Fruit fly (Drosophila melanogaster) whole organism, embryonic: ENCODE measurements around the gene Cp18.

Source experiments
- Ada2b ChIP-seq: fragments of 200-800 bp; sonication (Bioruptor generic); IDR thresholded peaks from 2 replicates; pipeline ENCODE4 v1.3.6; 2022; ENCODE audit warnings: missing biosample characterization, missing genetic modification characterization
- Atf-2 ChIP-seq: fragments of 200-800 bp; sonication (Bioruptor generic); optimal IDR thresholded peaks from 2 replicates; lab custom pipeline; 2016; ENCODE audit warnings: missing biosample characterization, missing genetic modification characterization
- BEAF-32 ChIP-seq: fragments of 200-800 bp; sonication (Bioruptor generic); optimal IDR thresholded peaks from 3 replicates; lab custom pipeline; 2017; ENCODE audit warnings: missing biosample characterization, missing genetic modification characterization, mild to moderate bottlenecking, moderate library complexity, missing genetic modification reagents
- CG10147 ChIP-seq: fragments of 200-800 bp; sonication (Bioruptor generic); optimal IDR thresholded peaks from 2 replicates; lab custom pipeline; 2019; ENCODE audit warnings: missing biosample characterization, mild to moderate bottlenecking, missing genetic modification characterization, moderate library complexity
- CG10462 ChIP-seq: fragments of 200-800 bp; sonication (Bioruptor generic); optimal IDR thresholded peaks from 2 replicates; lab custom pipeline; 2016; ENCODE audit warnings: missing biosample characterization, missing genetic modification characterization
- CG11247 ChIP-seq: fragments of 200-800 bp; sonication (Bioruptor generic); IDR thresholded peaks from 2 replicates; pipeline ENCODE4 v1.3.6; 2022; ENCODE audit warnings: missing biosample characterization, missing genetic modification characterization
- CG11560 ChIP-seq: fragments of 200-800 bp; sonication (Bioruptor generic); IDR thresholded peaks from 3 replicates; pipeline ENCODE4 v1.3.6; 2022; ENCODE audit warnings: missing biosample characterization, missing genetic modification characterization
- CG12219 ChIP-seq: fragments of 200-800 bp; sonication (Bioruptor generic); optimal IDR thresholded peaks from 3 replicates; lab custom pipeline; 2018; ENCODE audit warnings: missing biosample characterization, mild to moderate bottlenecking, missing genetic modification characterization
- CG13287 ChIP-seq: fragments of 200-800 bp; sonication (Bioruptor generic); IDR thresholded peaks from 2 replicates; pipeline ENCODE4 v1.3.6; 2022; ENCODE audit warnings: missing biosample characterization, missing genetic modification characterization; ENCODE audit not compliant: partially characterized antibody
- CG15514 ChIP-seq: fragments of 200-800 bp; sonication (Bioruptor generic); optimal IDR thresholded peaks from 3 replicates; lab custom pipeline; 2017; ENCODE audit warnings: missing biosample characterization, missing genetic modification characterization, mild to moderate bottlenecking, moderate library complexity, missing genetic modification reagents
- CG30403 ChIP-seq: fragments of 200-800 bp; sonication (Bioruptor generic); optimal IDR thresholded peaks from 3 replicates; lab custom pipeline; 2016; ENCODE audit warnings: missing biosample characterization, missing genetic modification characterization
- CG33557 ChIP-seq: fragments of 200-800 bp; sonication (Bioruptor generic); optimal IDR thresholded peaks from 2 replicates; lab custom pipeline; 2019; ENCODE audit warnings: missing biosample characterization, mild to moderate bottlenecking, missing genetic modification characterization, moderate library complexity
- CG4404 ChIP-seq: fragments of 200-800 bp; sonication (Bioruptor generic); IDR thresholded peaks from 2 replicates; pipeline ENCODE4 v1.3.6; 2022; ENCODE audit warnings: missing biosample characterization, missing genetic modification characterization
- CG7556 ChIP-seq: fragments of 200-800 bp; sonication (Bioruptor generic); optimal IDR thresholded peaks from 2 replicates; lab custom pipeline; 2017; ENCODE audit warnings: missing biosample characterization, mild to moderate bottlenecking, missing genetic modification characterization
- CG8924 ChIP-seq: fragments of 200-800 bp; optimal IDR thresholded peaks from 3 replicates; lab custom pipeline; 2019; ENCODE audit warnings: missing biosample characterization, mild to moderate bottlenecking, missing genetic modification characterization, moderate library complexity
- Dfd ChIP-seq, 2 experiments: fragments of >200 bp; optimal IDR thresholded peaks; 2 replicates each; lab custom pipeline; 2017; ENCODE audit warnings: missing biosample characterization in 2 of 2, missing genetic modification characterization in 2 of 2
- Dip2 ChIP-seq: fragments of 200-800 bp; sonication (Bioruptor generic); IDR thresholded peaks from 2 replicates; pipeline ENCODE4 v1.3.6; 2022; ENCODE audit warnings: missing biosample characterization, missing genetic modification characterization
- Eip74EF ChIP-seq, 2 experiments: fragments of 200-800 bp in 1 of 2; fragments of >200 bp in 1 of 2; sonication (Bioruptor generic) in 1 of 2; optimal IDR thresholded peaks; 2 replicates each; lab custom pipeline; 2017 to 2019; ENCODE audit warnings: missing biosample characterization in 2 of 2, missing genetic modification characterization in 2 of 2, mild to moderate bottlenecking in 1 of 2, moderate library complexity in 1 of 2
- Gug ChIP-seq: fragments of 200-800 bp; sonication (Bioruptor generic); IDR thresholded peaks from 4 replicates; pipeline ENCODE4 v1.3.6; 2022; ENCODE audit warnings: missing biosample characterization, missing genetic modification characterization
- Lim3 ChIP-seq: fragments of 200-800 bp; sonication (Bioruptor generic); IDR thresholded peaks from 2 replicates; pipeline ENCODE4 v1.3.6; 2022; ENCODE audit warnings: missing biosample characterization, missing genetic modification characterization
- Neu2 ChIP-seq: fragments of 200-800 bp; sonication (Bioruptor generic); optimal IDR thresholded peaks from 3 replicates; lab custom pipeline; 2016; ENCODE audit warnings: missing biosample characterization, missing genetic modification characterization, borderline replicate concordance
- Stat92E ChIP-seq, 3 experiments: fragments of >200 bp in 2 of 3; fragments of 200-800 bp in 1 of 3; sonication (Bioruptor generic) in 1 of 3; optimal IDR thresholded peaks; 2 replicates each; lab custom pipeline; 2017 to 2019; ENCODE audit warnings: missing biosample characterization in 3 of 3, missing genetic modification characterization in 3 of 3, mild to moderate bottlenecking in 1 of 3, moderate library complexity in 1 of 3
- TFAM ChIP-seq: fragments of 200-800 bp; sonication (Bioruptor generic); optimal IDR thresholded peaks from 2 replicates; lab custom pipeline; 2017; ENCODE audit warnings: missing biosample characterization, missing genetic modification characterization, inconsistent platforms
- Trl ChIP-seq, 3 experiments: fragments of >200 bp in 2 of 3; fragments of 200-800 bp in 1 of 3; sonication (Bioruptor generic) in 1 of 3; optimal IDR thresholded peaks; 2 replicates in 1 of 3; 3 replicates in 2 of 3; lab custom pipeline; 2016 to 2017; ENCODE audit warnings: missing biosample characterization in 1 of 3, missing genetic modification characterization in 1 of 3
- cato ChIP-seq: fragments of 200-800 bp; sonication (Bioruptor generic); optimal IDR thresholded peaks from 2 replicates; lab custom pipeline; 2016; ENCODE audit warnings: missing biosample characterization, missing genetic modification characterization, borderline replicate concordance
- caup ChIP-seq: fragments of 200-800 bp; sonication (Bioruptor generic); optimal IDR thresholded peaks from 3 replicates; lab custom pipeline; 2017; ENCODE audit warnings: missing biosample characterization, mild to moderate bottlenecking, missing genetic modification characterization, moderate library complexity; ENCODE audit not compliant: severe bottlenecking
- croc ChIP-seq: fragments of 200-800 bp; sonication (Bioruptor generic); conservative IDR thresholded peaks from 3 replicates; pipeline ENCODE4 v1.3.6; 2022; ENCODE audit warnings: missing biosample characterization, missing genetic modification characterization
- cwo ChIP-seq: fragments of 200-800 bp; sonication (Bioruptor generic); optimal IDR thresholded peaks from 3 replicates; lab custom pipeline; 2017; ENCODE audit warnings: missing biosample characterization, missing genetic modification characterization, mild to moderate bottlenecking, moderate library complexity, missing genetic modification reagents
- dysf ChIP-seq: fragments of 200-800 bp; sonication (Bioruptor generic); IDR thresholded peaks from 3 replicates; pipeline ENCODE4 v1.3.6; 2022; ENCODE audit warnings: missing biosample characterization, missing genetic modification characterization
- gcm ChIP-seq: fragments of 200-800 bp; sonication (Bioruptor generic); optimal IDR thresholded peaks from 2 replicates; lab custom pipeline; 2019; ENCODE audit warnings: missing biosample characterization, mild to moderate bottlenecking, missing genetic modification characterization, moderate library complexity
- her ChIP-seq: fragments of 200-800 bp; sonication (Bioruptor generic); optimal IDR thresholded peaks from 2 replicates; lab custom pipeline; 2016; ENCODE audit warnings: missing biosample characterization, missing genetic modification characterization
- jigr1 ChIP-seq: fragments of 200-800 bp; sonication (Bioruptor generic); IDR thresholded peaks from 3 replicates; pipeline ENCODE4 v1.3.6; 2022; ENCODE audit warnings: missing biosample characterization, missing genetic modification characterization
- kni ChIP-seq: fragments of 200-800 bp; sonication (Bioruptor generic); optimal IDR thresholded peaks from 3 replicates; lab custom pipeline; 2017; ENCODE audit warnings: mild to moderate bottlenecking, missing biosample characterization, missing genetic modification reagents, missing genetic modification characterization
- maf-S ChIP-seq: fragments of 200-800 bp; sonication (Bioruptor generic); optimal IDR thresholded peaks from 2 replicates; lab custom pipeline; 2016; ENCODE audit warnings: missing biosample characterization, missing genetic modification characterization
- mirr ChIP-seq: fragments of 200-800 bp; sonication (Bioruptor generic); optimal IDR thresholded peaks from 3 replicates; lab custom pipeline; 2018; ENCODE audit warnings: missing biosample characterization, mild to moderate bottlenecking, missing genetic modification characterization
- pb ChIP-seq: fragments of 200-800 bp; sonication (Bioruptor generic); optimal IDR thresholded peaks from 3 replicates; lab custom pipeline; 2016; ENCODE audit warnings: missing biosample characterization, missing genetic modification characterization
- pum ChIP-seq: fragments of 200-800 bp; sonication (Bioruptor generic); optimal IDR thresholded peaks from 2 replicates; lab custom pipeline; 2016; ENCODE audit warnings: missing biosample characterization, missing genetic modification characterization
- sd ChIP-seq: fragments of 200-800 bp; sonication (Bioruptor generic); optimal IDR thresholded peaks from 3 replicates; lab custom pipeline; 2018; ENCODE audit warnings: missing biosample characterization, mild to moderate bottlenecking, missing genetic modification characterization, moderate library complexity
- sim ChIP-seq: fragments of 200-800 bp; sonication (Bioruptor generic); IDR thresholded peaks from 2 replicates; pipeline ENCODE4 v1.3.6; 2022; ENCODE audit warnings: missing biosample characterization, missing genetic modification characterization
- slp2 ChIP-seq: fragments of 200-800 bp; sonication (Bioruptor generic); optimal IDR thresholded peaks from 2 replicates; lab custom pipeline; 2016; ENCODE audit warnings: missing biosample characterization, missing genetic modification characterization
- sna ChIP-seq: fragments of 200-800 bp; sonication (Bioruptor generic); IDR thresholded peaks from 2 replicates; pipeline ENCODE4 v1.3.6; 2022; ENCODE audit warnings: missing biosample characterization, missing genetic modification characterization; ENCODE audit not compliant: partially characterized antibody
- so ChIP-seq: fragments of 200-800 bp; sonication (Bioruptor generic); IDR thresholded peaks from 3 replicates; pipeline ENCODE4 v1.3.6; 2022; ENCODE audit warnings: missing biosample characterization, missing genetic modification characterization
- ssp ChIP-seq: fragments of 200-800 bp; sonication (Bioruptor generic); IDR thresholded peaks from 2 replicates; pipeline ENCODE4 v1.3.6; 2022; ENCODE audit warnings: missing biosample characterization, missing genetic modification characterization
- stc ChIP-seq: fragments of 200-800 bp; sonication (Bioruptor generic); IDR thresholded peaks from 2 replicates; pipeline ENCODE4 v1.3.6; 2022; ENCODE audit warnings: missing biosample characterization, missing genetic modification characterization
- tio ChIP-seq: fragments of 200-800 bp; sonication (Bioruptor generic); optimal IDR thresholded peaks from 2 replicates; lab custom pipeline; 2017; ENCODE audit warnings: missing biosample characterization, missing genetic modification characterization, inconsistent platforms
- trem ChIP-seq: fragments of 200-800 bp; optimal IDR thresholded peaks from 3 replicates; lab custom pipeline; 2019; ENCODE audit warnings: missing biosample characterization, mild to moderate bottlenecking, missing genetic modification characterization, moderate library complexity
- unpg ChIP-seq: fragments of 200-800 bp; sonication (Bioruptor generic); optimal IDR thresholded peaks from 3 replicates; lab custom pipeline; 2018; ENCODE audit warnings: missing biosample characterization, mild to moderate bottlenecking, missing genetic modification characterization, moderate library complexity
- yki ChIP-seq: fragments of >200 bp; optimal IDR thresholded peaks from 3 replicates; lab custom pipeline; 2018

Cp18 gene

DNA sequence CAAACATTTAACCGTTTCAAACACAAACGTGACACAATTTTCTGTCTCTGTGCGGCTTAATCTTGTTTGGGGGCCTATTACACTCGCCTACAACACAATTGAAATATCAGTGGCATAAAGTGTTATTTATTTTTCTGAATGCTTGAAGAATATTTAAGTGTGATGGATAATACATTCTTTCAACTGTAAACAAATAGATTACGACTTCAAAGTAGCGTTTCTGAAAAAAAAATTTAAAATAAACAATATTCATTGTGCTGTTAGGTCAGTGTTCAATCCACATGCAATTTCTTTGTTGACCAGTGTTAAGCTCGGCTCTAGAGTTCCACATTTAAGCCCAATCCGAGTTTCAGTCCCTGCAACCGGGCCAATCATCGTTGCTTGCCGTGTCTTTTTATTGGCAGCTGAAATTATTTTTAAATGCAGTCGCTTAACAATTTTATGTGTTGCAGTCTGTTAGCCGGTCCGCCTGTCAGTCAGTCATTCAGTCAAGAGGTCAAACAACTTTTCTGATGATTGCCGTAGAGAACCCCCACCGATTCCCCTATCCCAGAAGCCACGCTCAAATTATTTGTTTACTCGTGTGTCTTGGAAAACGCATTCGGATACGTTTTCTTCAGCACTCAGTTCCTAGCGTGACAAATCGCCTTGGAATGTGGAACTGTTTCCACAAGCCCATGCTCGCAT is 46.5 kb downstream of the Cp18 start (continued):
- TF ChIP-seq CG8924 (tag; lab: Kevin White, UChicago) (peak; percentile 83), sna (GFP tag; lab: Robert Waterston, UW) (no peak), CG12219 (GFP tag; lab: Kevin White, UChicago) (peak; percentile 83), TFAM (GFP tag; lab: Kevin White, UChicago) (no peak), her (no peak), Lim3 (GFP tag; lab: Robert Waterston, UW) (no peak), CG30403 (peak; percentile 71), CG11247 (GFP tag; lab: Robert Waterston, UW) (no peak), CG33557 (GFP tag; lab: Kevin White, UChicago) (peak; percentile 79), CG10462 (peak; percentile 2), tio (GFP tag; lab: Kevin White, UChicago) (peak; percentile 50), CG15514 (no peak), CG10147 (GFP tag; lab: Kevin White, UChicago) (peak; percentile 32), kni (GFP tag; lab: Kevin White, UChicago) (peak; percentile 81), caup (GFP tag; lab: Kevin White, UChicago) (peak; percentile 25), jigr1 (GFP tag; lab: Robert Waterston, UW) (no peak), CG13287 (no peak), stc (GFP tag; lab: Robert Waterston, UW) (peak; percentile 76), BEAF-32 (GFP tag; lab: Kevin White, UChicago) (no peak), Ada2b (peak; percentile 66), dysf (GFP tag; lab: Robert Waterston, UW) (peak; percentile 79), unpg (GFP tag; lab: Kevin White, UChicago) (peak; percentile 83), Neu2 (GFP tag; lab: Kevin White, UChicago) (no peak), Stat92E (GFP tag; optimal IDR thresholded peaks at IDR 0.05; lab: Kevin White, UChicago) (peak in 1 of 3 experiments; percentile 6), gcm (GFP tag; lab: Kevin White, UChicago) (peak; percentile 79), CG4404 (GFP tag; lab: Robert Waterston, UW) (no peak), Gug (GFP tag; lab: Robert Waterston, UW) (peak; percentile 20; the same call in 1 of the 4 replicates), Trl (optimal IDR thresholded peaks at IDR 0.05; lab: Kevin White, UChicago) (no peak), Trl (GFP tag; optimal IDR thresholded peaks at IDR 0.05; lab: Kevin White, UChicago) (peak; percentile 7), Eip74EF (GFP tag; optimal IDR thresholded peaks at IDR 0.05; lab: Kevin White, UChicago) (peak in 1 of 2 experiments; percentile 77), maf-S (GFP tag; lab: Kevin White, UChicago) (peak; percentile 51), sim (GFP tag; lab: Robert Waterston, UW) (peak; percentile 47; the same call in 1 of the 2 replicates), pum (GFP tag; lab: Kevin White, UChicago) (no peak), cwo (GFP tag; lab: Kevin White, UChicago) (no peak), yki (no peak), pb (GFP tag; lab: Kevin White, UChicago) (no peak), croc (GFP tag; lab: Robert Waterston, UW) (peak; percentile 65), mirr (GFP tag; lab: Kevin White, UChicago) (no peak), Atf-2 (GFP tag; lab: Kevin White, UChicago) (peak; percentile 53), so (GFP tag; lab: Robert Waterston, UW) (peak; percentile 82; the same call in 2 of the 3 replicates), trem (tag; lab: Kevin White, UChicago) (peak; percentile 51), cato (GFP tag; lab: Kevin White, UChicago) (peak; percentile 60), ssp (GFP tag; lab: Robert Waterston, UW) (peak; percentile 47), sd (tag; lab: Kevin White, UChicago) (peak; percentile 74), CG7556 (peak; percentile 75), Dip2 (no peak), Dfd (GFP tag; optimal IDR thresholded peaks at IDR 0.05; lab: Kevin White, UChicago) (no peak), slp2 (peak; percentile 59), CG11560 (tag; lab: Robert Waterston, UW) (no peak)
